Fruit fly (Drosophila melanogaster) whole organism, embryonic: ENCODE measurements around the gene CG5326.

Experiments
- Ada2b ChIP-seq: fragments of 200-800 bp; sonication (Bioruptor generic); IDR thresholded peaks from 2 replicates; pipeline ENCODE4 v1.3.6; 2022; ENCODE audit warnings: missing biosample characterization, missing genetic modification characterization
- CG10267 ChIP-seq: fragments of 200-800 bp; sonication (Bioruptor generic); optimal IDR thresholded peaks from 2 replicates; lab custom pipeline; 2018; ENCODE audit warnings: missing biosample characterization, mild to moderate bottlenecking, missing genetic modification characterization, moderate library complexity
- CG10431 ChIP-seq: fragments of 200-800 bp; sonication (Bioruptor generic); optimal IDR thresholded peaks from 3 replicates; lab custom pipeline; 2018; ENCODE audit warnings: missing biosample characterization, mild to moderate bottlenecking, missing genetic modification characterization
- CG10979 ChIP-seq: fragments of 200-800 bp; sonication (Bioruptor generic); optimal IDR thresholded peaks from 2 replicates; lab custom pipeline; 2018; ENCODE audit warnings: missing biosample characterization, mild to moderate bottlenecking, missing genetic modification characterization, moderate library complexity
- CG11093 ChIP-seq: fragments of 200-800 bp; sonication (Bioruptor generic); IDR thresholded peaks from 3 replicates; pipeline ENCODE4 v1.3.6; 2022; ENCODE audit warnings: missing biosample characterization, missing genetic modification characterization
- CG1832 ChIP-seq: fragments of 200-800 bp; sonication (Bioruptor generic); optimal IDR thresholded peaks from 2 replicates; lab custom pipeline; 2017; ENCODE audit warnings: missing biosample characterization, mild to moderate bottlenecking, missing genetic modification characterization, inconsistent platforms
- CG18476 ChIP-seq: fragments of 200-800 bp; sonication (Bioruptor generic); optimal IDR thresholded peaks from 2 replicates; lab custom pipeline; 2016; ENCODE audit warnings: missing biosample characterization, mild to moderate bottlenecking, missing genetic modification characterization
- CG2199 ChIP-seq: fragments of 200-800 bp; sonication (Bioruptor generic); IDR thresholded peaks from 3 replicates; pipeline ENCODE4 v1.3.6; 2022; ENCODE audit warnings: missing biosample characterization, missing genetic modification characterization
- CG2875 ChIP-seq: fragments of 200-800 bp; sonication (Bioruptor generic); optimal IDR thresholded peaks from 2 replicates; lab custom pipeline; 2017; ENCODE audit warnings: missing biosample characterization, mild to moderate bottlenecking, missing genetic modification characterization, missing genetic modification reagents
- CG31365 ChIP-seq: fragments of 200-800 bp; sonication (Bioruptor generic); optimal IDR thresholded peaks from 2 replicates; lab custom pipeline; 2018; ENCODE audit warnings: missing biosample characterization, mild to moderate bottlenecking, missing genetic modification characterization
- CG3163 ChIP-seq: fragments of 200-800 bp; sonication (Bioruptor generic); optimal IDR thresholded peaks from 3 replicates; lab custom pipeline; 2016; ENCODE audit warnings: missing biosample characterization, missing genetic modification characterization
- CG7357 ChIP-seq: fragments of 200-800 bp; sonication (Bioruptor generic); IDR thresholded peaks from 3 replicates; pipeline ENCODE4 v1.3.6; 2022; ENCODE audit warnings: missing biosample characterization, missing genetic modification characterization
- CG7556 ChIP-seq: fragments of 200-800 bp; sonication (Bioruptor generic); optimal IDR thresholded peaks from 2 replicates; lab custom pipeline; 2017; ENCODE audit warnings: missing biosample characterization, mild to moderate bottlenecking, missing genetic modification characterization
- CG7928 ChIP-seq: fragments of 200-800 bp; sonication (Bioruptor generic); optimal IDR thresholded peaks from 2 replicates; lab custom pipeline; 2017; ENCODE audit warnings: missing biosample characterization, mild to moderate bottlenecking, missing genetic modification characterization
- CG8924 ChIP-seq: fragments of 200-800 bp; optimal IDR thresholded peaks from 3 replicates; lab custom pipeline; 2019; ENCODE audit warnings: missing biosample characterization, mild to moderate bottlenecking, missing genetic modification characterization, moderate library complexity
- CG8944 ChIP-seq: fragments of 200-800 bp; sonication (Bioruptor generic); optimal IDR thresholded peaks from 3 replicates; lab custom pipeline; 2016; ENCODE audit warnings: missing biosample characterization, missing genetic modification characterization
- CG9817 ChIP-seq: fragments of 200-800 bp; sonication (Bioruptor generic); optimal IDR thresholded peaks from 2 replicates; lab custom pipeline; 2018; ENCODE audit warnings: missing biosample characterization, mild to moderate bottlenecking, missing genetic modification characterization, moderate library complexity
- CTCF ChIP-seq: fragments of 200-800 bp; sonication (Bioruptor generic); optimal IDR thresholded peaks from 2 replicates; lab custom pipeline; 2017; ENCODE audit warnings: missing biosample characterization, mild to moderate bottlenecking, missing genetic modification characterization, moderate library complexity
- Drgx ChIP-seq: fragments of 200-800 bp; sonication (Bioruptor generic); IDR thresholded peaks from 2 replicates; pipeline ENCODE4 v1.3.6; 2022; ENCODE audit warnings: missing biosample characterization, missing genetic modification characterization
- HLHmδ ChIP-seq: fragments of 200-800 bp; sonication (Bioruptor generic); optimal IDR thresholded peaks from 2 replicates; lab custom pipeline; 2018; ENCODE audit warnings: missing biosample characterization, mild to moderate bottlenecking, missing genetic modification characterization, moderate library complexity
- MESR4 ChIP-seq: fragments of 200-800 bp; sonication (Bioruptor generic); optimal IDR thresholded peaks from 2 replicates; lab custom pipeline; 2018; ENCODE audit warnings: missing biosample characterization, mild to moderate bottlenecking, missing genetic modification characterization, moderate library complexity
- MTF-1 ChIP-seq: fragments of 200-800 bp; sonication (Bioruptor generic); optimal IDR thresholded peaks from 2 replicates; lab custom pipeline; 2018; ENCODE audit warnings: missing biosample characterization, mild to moderate bottlenecking, missing genetic modification characterization, borderline replicate concordance
- Meics ChIP-seq: fragments of 200-800 bp; sonication (Bioruptor generic); optimal IDR thresholded peaks from 2 replicates; lab custom pipeline; 2017; ENCODE audit warnings: missing biosample characterization, mild to moderate bottlenecking, missing genetic modification characterization
- Nf-YC ChIP-seq: fragments of 200-800 bp; optimal IDR thresholded peaks from 3 replicates; lab custom pipeline; 2019; ENCODE audit warnings: missing biosample characterization, mild to moderate bottlenecking, missing genetic modification characterization, moderate library complexity
- PHDP ChIP-seq: fragments of 200-800 bp; sonication (Bioruptor generic); optimal IDR thresholded peaks from 3 replicates; lab custom pipeline; 2018; ENCODE audit warnings: missing biosample characterization, mild to moderate bottlenecking, missing genetic modification characterization, moderate library complexity
- Ravus ChIP-seq: fragments of 200-800 bp; sonication (Bioruptor generic); IDR thresholded peaks from 2 replicates; pipeline ENCODE4 v1.3.6; 2022; ENCODE audit warnings: missing biosample characterization, missing genetic modification characterization
- Scr ChIP-seq: fragments of 200-800 bp; sonication (Bioruptor generic); IDR thresholded peaks from 2 replicates; pipeline ENCODE4 v1.3.6; 2022; ENCODE audit warnings: missing biosample characterization, missing genetic modification characterization; ENCODE audit not compliant: partially characterized antibody
- Sox102F ChIP-seq: fragments of 200-800 bp; sonication (Bioruptor generic); optimal IDR thresholded peaks from 2 replicates; lab custom pipeline; 2018; ENCODE audit warnings: missing biosample characterization, mild to moderate bottlenecking, missing genetic modification characterization, moderate library complexity
- Ssrp ChIP-seq: fragments of 200-800 bp; sonication (Bioruptor generic); optimal IDR thresholded peaks from 2 replicates; lab custom pipeline; 2018; ENCODE audit warnings: missing biosample characterization, mild to moderate bottlenecking, missing genetic modification characterization, moderate library complexity
- Tbp ChIP-seq: fragments of >200 bp; optimal IDR thresholded peaks from 2 replicates; lab custom pipeline; 2018; ENCODE audit warnings: missing biosample characterization, missing genetic modification characterization
- al ChIP-seq: fragments of 200-800 bp; sonication (Bioruptor generic); IDR thresholded peaks from 2 replicates; pipeline ENCODE4 v1.3.6; 2022; ENCODE audit warnings: missing biosample characterization, missing genetic modification characterization
- bigmax ChIP-seq: fragments of 200-800 bp; sonication (Bioruptor generic); optimal IDR thresholded peaks from 2 replicates; lab custom pipeline; 2018; ENCODE audit warnings: missing biosample characterization, mild to moderate bottlenecking, missing genetic modification characterization
- btn ChIP-seq: fragments of 200-800 bp; sonication (Bioruptor generic); optimal IDR thresholded peaks from 2 replicates; lab custom pipeline; 2016; ENCODE audit warnings: missing biosample characterization, missing genetic modification characterization
- cato ChIP-seq: fragments of 200-800 bp; sonication (Bioruptor generic); optimal IDR thresholded peaks from 2 replicates; lab custom pipeline; 2016; ENCODE audit warnings: missing biosample characterization, missing genetic modification characterization, borderline replicate concordance
- cwo ChIP-seq: fragments of 200-800 bp; sonication (Bioruptor generic); optimal IDR thresholded peaks from 3 replicates; lab custom pipeline; 2017; ENCODE audit warnings: missing biosample characterization, missing genetic modification characterization, mild to moderate bottlenecking, moderate library complexity, missing genetic modification reagents
- dm ChIP-seq: fragments of 200-800 bp; sonication (Bioruptor generic); optimal IDR thresholded peaks from 3 replicates; lab custom pipeline; 2016; ENCODE audit warnings: missing biosample characterization, missing genetic modification characterization
- ewg ChIP-seq: fragments of 200-800 bp; sonication (Bioruptor generic); optimal IDR thresholded peaks from 3 replicates; lab custom pipeline; 2017; ENCODE audit warnings: mild to moderate bottlenecking, missing biosample characterization, missing genetic modification reagents, missing genetic modification characterization
- hb ChIP-seq: fragments of 200-800 bp; sonication (Bioruptor generic); IDR thresholded peaks from 3 replicates; pipeline ENCODE4 v1.3.6; 2022; ENCODE audit warnings: missing biosample characterization, missing genetic modification characterization; ENCODE audit not compliant: partially characterized antibody
- insv ChIP-seq, 2 experiments: fragments of 200-800 bp; sonication (Bioruptor generic); optimal IDR thresholded peaks; 3 replicates each; lab custom pipeline; 2016 to 2018; ENCODE audit warnings: missing biosample characterization in 2 of 2, missing genetic modification characterization in 2 of 2
- jing ChIP-seq: fragments of 200-800 bp; sonication (Bioruptor generic); optimal IDR thresholded peaks from 2 replicates; lab custom pipeline; 2018; ENCODE audit warnings: missing biosample characterization, mild to moderate bottlenecking, missing genetic modification characterization
- lilli ChIP-seq: fragments of 200-800 bp; sonication (Bioruptor generic); optimal IDR thresholded peaks from 3 replicates; lab custom pipeline; 2016; ENCODE audit warnings: missing biosample characterization, missing genetic modification characterization
- maf-S ChIP-seq: fragments of 200-800 bp; sonication (Bioruptor generic); optimal IDR thresholded peaks from 2 replicates; lab custom pipeline; 2016; ENCODE audit warnings: missing biosample characterization, missing genetic modification characterization
- org-1 ChIP-seq: fragments of 200-800 bp; sonication (Bioruptor generic); optimal IDR thresholded peaks from 2 replicates; lab custom pipeline; 2017; ENCODE audit warnings: missing biosample characterization, missing genetic modification characterization
- pfk ChIP-seq: fragments of 200-800 bp; sonication (Bioruptor generic); optimal IDR thresholded peaks from 2 replicates; lab custom pipeline; 2018; ENCODE audit warnings: missing biosample characterization, mild to moderate bottlenecking, missing genetic modification characterization, moderate library complexity
- ro ChIP-seq: fragments of 200-800 bp; sonication (Bioruptor generic); IDR thresholded peaks from 2 replicates; pipeline ENCODE4 v1.3.6; 2022; ENCODE audit warnings: missing biosample characterization, missing genetic modification characterization
- sisA ChIP-seq: fragments of 200-800 bp; sonication (Bioruptor generic); IDR thresholded peaks from 2 replicates; pipeline ENCODE4 v1.3.6; 2022; ENCODE audit warnings: missing biosample characterization, missing genetic modification characterization
- stwl ChIP-seq: fragments of 200-800 bp; sonication (Bioruptor generic); optimal IDR thresholded peaks from 3 replicates; lab custom pipeline; 2018; ENCODE audit warnings: missing biosample characterization, mild to moderate bottlenecking, missing genetic modification characterization, moderate library complexity
- tio ChIP-seq: fragments of 200-800 bp; sonication (Bioruptor generic); optimal IDR thresholded peaks from 2 replicates; lab custom pipeline; 2017; ENCODE audit warnings: missing biosample characterization, missing genetic modification characterization, inconsistent platforms
- zen ChIP-seq: fragments of 200-800 bp; sonication (Bioruptor generic); optimal IDR thresholded peaks from 3 replicates; lab custom pipeline; 2018; ENCODE audit warnings: missing biosample characterization, mild to moderate bottlenecking, missing genetic modification characterization, moderate library complexity
- zen2 ChIP-seq: fragments of 200-800 bp; sonication (Bioruptor generic); IDR thresholded peaks from 3 replicates; pipeline ENCODE4 v1.3.6; 2022; ENCODE audit warnings: missing biosample characterization, missing genetic modification characterization; ENCODE audit not compliant: partially characterized antibody

CG5326 gene

dm6 chr3R:22491088-22491879 lies 48.4 kb downstream of the CG5326 start, which contains the start of the genes CCT1 and tHMG1 (continued):
- TF ChIP-seq CG2875 (GFP tag; lab: Kevin White, UChicago) (no peak), org-1 (GFP tag; lab: Kevin White, UChicago) (no peak), ro (GFP tag; lab: Robert Waterston, UW) (no peak), CG10267 (peak; percentile 42), CG7357 (GFP tag; lab: Robert Waterston, UW) (no peak), CG9817 (tag; lab: Kevin White, UChicago) (no peak), PHDP (tag; lab: Kevin White, UChicago) (peak; percentile 14), CG10431 (GFP tag; lab: Kevin White, UChicago) (no peak), CG8944 (GFP tag; lab: Kevin White, UChicago) (no peak), cato (GFP tag; lab: Kevin White, UChicago) (no peak), CG2199 (GFP tag; lab: Robert Waterston, UW) (no peak), lilli (peak; percentile 42), Tbp (GFP tag; lab: Kevin White, UChicago) (no peak), CG3163 (no peak), Scr (GFP tag; lab: Robert Waterston, UW) (peak; percentile 97), dm (GFP tag; lab: Kevin White, UChicago) (peak; percentile 76), insv (GFP tag; optimal IDR thresholded peaks at IDR 0.05; lab: Kevin White, UChicago) (no peak), CG7928 (GFP tag; lab: Kevin White, UChicago) (peak; percentile 93), HLHmδ (no peak), CG31365 (no peak), stwl (peak; percentile 55), Meics (GFP tag; lab: Kevin White, UChicago) (no peak), CG10979 (tag; lab: Kevin White, UChicago) (no peak), zen2 (GFP tag; lab: Robert Waterston, UW) (peak; percentile 95), tio (no peak), Ada2b (GFP tag; lab: Robert Waterston, UW) (no peak), MTF-1 (GFP tag; lab: Kevin White, UChicago) (no peak), CG1832 (no peak), CG7556 (no peak), ewg (GFP tag; lab: Kevin White, UChicago) (no peak), Sox102F (GFP tag; lab: Kevin White, UChicago) (no peak), sisA (GFP tag; lab: Robert Waterston, UW) (no peak), cwo (GFP tag; lab: Kevin White, UChicago) (no peak), bigmax (GFP tag; lab: Kevin White, UChicago) (peak; percentile 84), al (GFP tag; lab: Robert Waterston, UW) (no peak), MESR4 (GFP tag; lab: Kevin White, UChicago) (peak; percentile 76), CG11093 (GFP tag; lab: Robert Waterston, UW) (no peak), jing (no peak), Ravus (GFP tag; lab: Robert Waterston, UW) (no peak), Ssrp (tag; lab: Kevin White, UChicago) (no peak), Nf-YC (tag; lab: Kevin White, UChicago) (peak; percentile 38), maf-S (GFP tag; lab: Kevin White, UChicago) (no peak), CTCF (GFP tag; lab: Kevin White, UChicago) (no peak), Drgx (GFP tag; lab: Robert Waterston, UW) (no peak), hb (GFP tag; lab: Robert Waterston, UW) (peak; percentile 84), zen (tag; lab: Kevin White, UChicago) (no peak), CG18476 (GFP tag; lab: Kevin White, UChicago) (no peak), btn (GFP tag; lab: Kevin White, UChicago) (no peak), pfk (GFP tag; lab: Kevin White, UChicago) (no peak), CG8924 (no peak)
